Worm (Caenorhabditis elegans) whole organism, young adult: ENCODE data around the gene F54D5.4.

Experiments
- B0261.1 ChIP-seq: sonication (generic microtip); optimal IDR thresholded peaks from 2 replicates; lab custom pipeline; 2016; ENCODE audit warnings: mild to moderate bottlenecking, missing genetic modification characterization, moderate library complexity, missing compliant biosample characterization
- B0336.3 ChIP-seq: fragments of 200-800 bp; sonication (Bioruptor generic); IDR thresholded peaks from 2 replicates; pipeline ENCODE4 v1.3.6; 2022; ENCODE audit warnings: missing genetic modification characterization, missing compliant biosample characterization
- C06A6.2 ChIP-seq: fragments of 200-800 bp; sonication (Bioruptor generic); conservative IDR thresholded peaks from 2 replicates; pipeline ENCODE4 v1.3.6; 2022; ENCODE audit warnings: missing genetic modification characterization, missing compliant biosample characterization
- F10E7.11 ChIP-seq: sonication (generic microtip); optimal IDR thresholded peaks from 2 replicates; lab custom pipeline; 2017; ENCODE audit warnings: mild to moderate bottlenecking, missing genetic modification characterization, moderate library complexity, missing compliant biosample characterization
- F22D6.2 ChIP-seq: sonication (generic microtip); optimal IDR thresholded peaks from 2 replicates; lab custom pipeline; 2016; ENCODE audit warnings: mild to moderate bottlenecking, missing genetic modification characterization, missing compliant biosample characterization
- F23B12.7 ChIP-seq: sonication (generic microtip); optimal IDR thresholded peaks from 2 replicates; lab custom pipeline; 2017; ENCODE audit warnings: missing genetic modification characterization, mild to moderate bottlenecking, missing compliant biosample characterization, antibody characterized with exemption, moderate library complexity; ENCODE audit not compliant: insufficient read depth
- F37B4.10 ChIP-seq: fragments of 200-800 bp; sonication (Bioruptor generic); IDR thresholded peaks from 2 replicates; pipeline ENCODE4 v1.3.6; 2022; ENCODE audit warnings: missing genetic modification characterization, missing compliant biosample characterization
- F52B5.7 ChIP-seq: sonication (generic microtip); optimal IDR thresholded peaks from 2 replicates; lab custom pipeline; 2016; ENCODE audit warnings: mild to moderate bottlenecking, missing genetic modification characterization, missing compliant biosample characterization
- F55B11.4 ChIP-seq: sonication (generic microtip); optimal IDR thresholded peaks from 2 replicates; lab custom pipeline; 2016; ENCODE audit warnings: missing compliant biosample characterization, missing genetic modification characterization, borderline replicate concordance; ENCODE audit not compliant: insufficient read depth
- F57A8.1 ChIP-seq: fragments of 200-800 bp; sonication (Bioruptor generic); optimal IDR thresholded peaks from 2 replicates; lab custom pipeline; 2018; ENCODE audit warnings: mild to moderate bottlenecking, missing genetic modification characterization, moderate library complexity, missing compliant biosample characterization
- Y56A3A.18 ChIP-seq: fragments of 200-800 bp; sonication (Bioruptor generic); IDR thresholded peaks from 2 replicates; pipeline ENCODE4 v1.3.6; 2022; ENCODE audit warnings: missing genetic modification reagents, missing genetic modification characterization, missing compliant biosample characterization
- aptf-2 ChIP-seq: fragments of 200-800 bp; sonication (Bioruptor generic); conservative IDR thresholded peaks from 2 replicates; pipeline ENCODE4 v1.3.6; 2022; ENCODE audit warnings: missing genetic modification reagents, missing genetic modification characterization, missing compliant biosample characterization
- aptf-3 ChIP-seq: fragments of 200-800 bp; sonication (Bioruptor generic); IDR thresholded peaks from 2 replicates; pipeline ENCODE4 v1.3.6; 2022; ENCODE audit warnings: missing genetic modification characterization, missing compliant biosample characterization
- atf-7 ChIP-seq: sonication (generic microtip); optimal IDR thresholded peaks from 2 replicates; lab custom pipeline; 2017; ENCODE audit warnings: mild to moderate bottlenecking, missing genetic modification characterization, missing compliant biosample characterization
- attf-3 ChIP-seq: fragments of 200-800 bp; sonication (Bioruptor generic); conservative IDR thresholded peaks from 2 replicates; pipeline ENCODE4 v1.3.6; 2022; ENCODE audit warnings: missing genetic modification reagents, missing genetic modification characterization, missing compliant biosample characterization
- cebp-2 ChIP-seq: fragments of 200-800 bp; sonication (Bioruptor generic); IDR thresholded peaks from 2 replicates; pipeline ENCODE4 v1.3.6; 2022; ENCODE audit warnings: missing genetic modification characterization, missing compliant biosample characterization
- ceh-27 ChIP-seq: fragments of 200-800 bp; sonication (Bioruptor generic); optimal IDR thresholded peaks from 2 replicates; lab custom pipeline; 2018; ENCODE audit warnings: mild to moderate bottlenecking, missing genetic modification characterization, moderate library complexity, missing compliant biosample characterization
- ceh-79 ChIP-seq: sonication (generic microtip); optimal IDR thresholded peaks from 2 replicates; lab custom pipeline; 2017; ENCODE audit warnings: mild to moderate bottlenecking, missing genetic modification characterization, missing compliant biosample characterization
- dox-1 ChIP-seq: fragments of 200-800 bp; sonication (Bioruptor generic); IDR thresholded peaks from 2 replicates; pipeline ENCODE4 v1.3.6; 2022; ENCODE audit warnings: missing genetic modification reagents, missing genetic modification characterization, missing compliant biosample characterization
- dpff-1 ChIP-seq: sonication (generic microtip); optimal IDR thresholded peaks from 2 replicates; lab custom pipeline; 2017; ENCODE audit warnings: mild to moderate bottlenecking, missing genetic modification characterization, missing compliant biosample characterization
- fkh-3 ChIP-seq: sonication (generic microtip); optimal IDR thresholded peaks from 2 replicates; lab custom pipeline; 2016; ENCODE audit warnings: mild to moderate bottlenecking, missing genetic modification characterization, missing compliant biosample characterization
- gei-17 ChIP-seq: fragments of 200-800 bp; sonication (Bioruptor generic); optimal IDR thresholded peaks from 2 replicates; lab custom pipeline; 2018; ENCODE audit warnings: mild to moderate bottlenecking, missing genetic modification characterization, missing compliant biosample characterization
- hlh-12 ChIP-seq: sonication (generic microtip); optimal IDR thresholded peaks from 2 replicates; lab custom pipeline; 2016; ENCODE audit warnings: missing genetic modification characterization, missing compliant biosample characterization
- hlh-26 ChIP-seq: fragments of 200-800 bp; sonication (Bioruptor generic); conservative IDR thresholded peaks from 2 replicates; pipeline ENCODE4 v1.3.6; 2022; ENCODE audit warnings: missing genetic modification reagents, missing genetic modification characterization, missing compliant biosample characterization
- hmg-1.2 ChIP-seq: fragments of 200-800 bp; sonication (Bioruptor generic); IDR thresholded peaks from 2 replicates; pipeline ENCODE4 v1.3.6; 2022; ENCODE audit warnings: missing genetic modification reagents, missing genetic modification characterization, missing compliant biosample characterization
- lag-1 ChIP-seq: fragments of 200-800 bp; sonication (Bioruptor generic); IDR thresholded peaks from 2 replicates; pipeline ENCODE4 v1.3.6; 2022; ENCODE audit warnings: missing genetic modification reagents, missing genetic modification characterization, missing compliant biosample characterization
- let-526 ChIP-seq: fragments of 200-800 bp; sonication (Bioruptor generic); IDR thresholded peaks from 2 replicates; pipeline ENCODE4 v1.3.6; 2022; ENCODE audit warnings: missing genetic modification reagents, missing genetic modification characterization, missing compliant biosample characterization
- let-607 ChIP-seq, 2 experiments: fragments of 200-800 bp in 1 of 2; sonication (Bioruptor generic) in 1 of 2; sonication (generic microtip) in 1 of 2; optimal IDR thresholded peaks; 2 replicates each; lab custom pipeline; 2016 to 2018; ENCODE audit warnings: mild to moderate bottlenecking in 2 of 2, missing compliant biosample characterization in 2 of 2, missing genetic modification characterization in 2 of 2, moderate library complexity in 2 of 2, missing genotype in 1 of 2
- lin-26 ChIP-seq: fragments of 200-800 bp; sonication (Bioruptor generic); IDR thresholded peaks from 2 replicates; pipeline ENCODE4 v1.3.6; 2022; ENCODE audit warnings: missing genetic modification reagents, missing genetic modification characterization, missing compliant biosample characterization
- lin-40 ChIP-seq: sonication (generic microtip); optimal IDR thresholded peaks from 2 replicates; lab custom pipeline; 2016; ENCODE audit warnings: missing genetic modification characterization, mild to moderate bottlenecking, missing compliant biosample characterization, missing genotype, missing genetic modification reagents
- mel-28 ChIP-seq: sonication (generic microtip); optimal IDR thresholded peaks from 2 replicates; lab custom pipeline; 2016; ENCODE audit warnings: borderline replicate concordance, mild to moderate bottlenecking, missing genetic modification characterization, missing compliant biosample characterization
- nhr-179 ChIP-seq: sonication (generic microtip); optimal IDR thresholded peaks from 2 replicates; lab custom pipeline; 2016; ENCODE audit warnings: mild to moderate bottlenecking, missing genetic modification characterization, missing compliant biosample characterization
- nhr-90 ChIP-seq: sonication (generic microtip); optimal IDR thresholded peaks from 2 replicates; lab custom pipeline; 2016; ENCODE audit warnings: missing genotype, mild to moderate bottlenecking, missing genetic modification characterization, missing compliant biosample characterization
- pbrm-1 ChIP-seq: fragments of 200-800 bp; sonication (Bioruptor generic); IDR thresholded peaks from 2 replicates; pipeline ENCODE4 v1.3.6; 2022; ENCODE audit warnings: missing genetic modification reagents, missing genetic modification characterization, missing compliant biosample characterization
- pha-4 ChIP-seq: fragments of 150-350 bp; sonication (generic microtip); optimal IDR thresholded peaks from 2 replicates; lab custom pipeline; 2014; ENCODE audit warnings: missing biosample characterization, missing genetic modification reagents, missing genetic modification characterization
- rcor-1 ChIP-seq: fragments of 200-800 bp; sonication (Bioruptor generic); IDR thresholded peaks from 2 replicates; pipeline ENCODE4 v1.3.6; 2022; ENCODE audit warnings: missing genetic modification reagents, missing genetic modification characterization, missing compliant biosample characterization
- rec-8 ChIP-seq, 2 experiments: sonication (generic microtip); optimal IDR thresholded peaks; 2 replicates each; lab custom pipeline; 2016; ENCODE audit warnings: mild to moderate bottlenecking in 2 of 2, missing genetic modification characterization in 2 of 2, missing genetic modification reagents in 2 of 2, missing genotype in 2 of 2, missing biosample characterization in 1 of 2, missing compliant biosample characterization in 1 of 2, moderate library complexity in 1 of 2
- rpc-1 ChIP-seq, 2 experiments: fragments of 150-350 bp in 1 of 2; sonication (generic microtip) in 1 of 2; optimal IDR thresholded peaks; 2 replicates each; lab custom pipeline; 2014 to 2018; ENCODE audit warnings: missing biosample characterization in 1 of 2, missing genetic modification characterization in 1 of 2, missing genetic modification reagents in 1 of 2, missing genotype in 1 of 2
- snpc-4 ChIP-seq, 5 experiments: fragments of 150-350 bp in 1 of 5; sonication (generic microtip) in 4 of 5; optimal IDR thresholded peaks; 2 replicates each; lab custom pipeline; 2014 to 2018; ENCODE audit warnings: missing genetic modification characterization in 5 of 5, missing biosample characterization in 3 of 5, antibody characterized with exemption in 2 of 5, mild to moderate bottlenecking in 2 of 5, missing compliant biosample characterization in 2 of 5, missing genotype in 2 of 5, moderate library complexity in 2 of 5, missing genetic modification reagents in 1 of 5
- somi-1 ChIP-seq: fragments of 200-800 bp; sonication (Bioruptor generic); optimal IDR thresholded peaks from 2 replicates; lab custom pipeline; 2018; ENCODE audit warnings: mild to moderate bottlenecking, missing genetic modification characterization, missing compliant biosample characterization
- tlf-1 ChIP-seq: fragments of 200-800 bp; sonication (Bioruptor generic); optimal IDR thresholded peaks from 2 replicates; lab custom pipeline; 2018; ENCODE audit warnings: mild to moderate bottlenecking, missing genetic modification characterization, missing compliant biosample characterization
- unc-62 ChIP-seq: fragments of 150-350 bp; optimal IDR thresholded peaks from 2 replicates; lab custom pipeline; 2014; ENCODE audit warnings: missing biosample characterization, missing genetic modification reagents, missing genetic modification characterization
- xnd-1 ChIP-seq: sonication (generic microtip); optimal IDR thresholded peaks from 2 replicates; lab custom pipeline; 2016; ENCODE audit warnings: missing genotype, missing genetic modification reagents, missing genetic modification characterization, missing compliant biosample characterization
- zfh-2 ChIP-seq: fragments of 200-800 bp; sonication (Bioruptor generic); conservative IDR thresholded peaks from 2 replicates; pipeline ENCODE4 v1.3.6; 2022; ENCODE audit warnings: missing genetic modification reagents, missing genetic modification characterization, missing compliant biosample characterization
- zim-3 ChIP-seq: sonication (generic microtip); optimal IDR thresholded peaks from 2 replicates; lab custom pipeline; 2017; ENCODE audit warnings: mild to moderate bottlenecking, missing genetic modification characterization, moderate library complexity, missing compliant biosample characterization
- ztf-3 ChIP-seq: fragments of 200-800 bp; sonication (Bioruptor generic); optimal IDR thresholded peaks from 2 replicates; lab custom pipeline; 2018; ENCODE audit warnings: mild to moderate bottlenecking, missing genetic modification characterization, missing compliant biosample characterization
- ztf-6 ChIP-seq: fragments of 200-800 bp; sonication (Bioruptor generic); IDR thresholded peaks from 2 replicates; pipeline ENCODE4 v1.3.6; 2022; ENCODE audit warnings: missing genetic modification reagents, missing genetic modification characterization, missing compliant biosample characterization

The F54D5.4 gene

ce11 chrII:11596157-11596740 is 26.6 kb downstream of the F54D5.4 start (continued):
- no peak for TF ChIP-seq let-607 (tag; optimal IDR thresholded peaks at IDR 0.05; lab: Kevin White, UChicago)
- TF ChIP-seq F22D6.2 (tag; lab: Kevin White, UChicago): no peak
- TF ChIP-seq hmg-1.2: no peak; the same call in 1 of the 2 replicates
- TF ChIP-seq lag-1 (GFP tag; lab: Robert Waterston, UW): no peak
- TF ChIP-seq F37B4.10: no peak
- no peak for TF ChIP-seq ceh-27 (GFP tag; lab: Kevin White, UChicago)
- TF ChIP-seq nhr-179 (tag; lab: Kevin White, UChicago): no peak
- peak; percentile 33; the same call in 1 of the 2 replicates for TF ChIP-seq rcor-1 (GFP tag; lab: Robert Waterston, UW)
- no peak for TF ChIP-seq ztf-3
- TF ChIP-seq nhr-90 (tag; lab: Kevin White, UChicago): no peak
- no peak for TF ChIP-seq zfh-2 (GFP tag; lab: Robert Waterston, UW)
- no peak for TF ChIP-seq somi-1 (GFP tag; lab: Kevin White, UChicago)
- no peak for TF ChIP-seq F55B11.4 (tag; lab: Kevin White, UChicago)
- TF ChIP-seq hlh-12 (tag; lab: Kevin White, UChicago): no peak
- no peak for TF ChIP-seq rpc-1 (optimal IDR thresholded peaks at IDR 0.05; lab: Kevin White, UChicago)
- no peak for TF ChIP-seq rpc-1 (tag; optimal IDR thresholded peaks at IDR 0.05; lab: Kevin White, UChicago)
- 0 out of 2 replicates have a peak, but pooled peaks have one; percentile 36 for TF ChIP-seq lin-26 (GFP tag; lab: Robert Waterston, UW)
- no peak for TF ChIP-seq aptf-3 (GFP tag; lab: Robert Waterston, UW)
- no peak for TF ChIP-seq pha-4
- TF ChIP-seq atf-7 (tag; lab: Kevin White, UChicago): no peak
- no peak for TF ChIP-seq snpc-4 (GFP tag; optimal IDR thresholded peaks at IDR 0.05; lab: Kevin White, UChicago)
- TF ChIP-seq snpc-4 (tag; optimal IDR thresholded peaks at IDR 0.05; lab: Kevin White, UChicago): peak in 2 of 4 experiments; percentile 24 to 34
- TF ChIP-seq B0336.3: no peak
- peak; percentile 65 for TF ChIP-seq tlf-1
- TF ChIP-seq lin-40 (tag; lab: Kevin White, UChicago): no peak
- TF ChIP-seq xnd-1 (tag; lab: Kevin White, UChicago): peak; percentile 75
- TF ChIP-seq B0261.1: no peak
- TF ChIP-seq F57A8.1 (GFP tag; lab: Kevin White, UChicago): no peak
- no peak for TF ChIP-seq aptf-2 (GFP tag; lab: Robert Waterston, UW)
- no peak for TF ChIP-seq mel-28
- no peak for TF ChIP-seq attf-3
- TF ChIP-seq F10E7.11 (tag; lab: Kevin White, UChicago): no peak
- no peak for TF ChIP-seq ztf-6 (GFP tag; lab: Robert Waterston, UW)
- no peak for TF ChIP-seq fkh-3
- TF ChIP-seq ceh-79 (tag; lab: Kevin White, UChicago): no peak
- no peak for TF ChIP-seq gei-17 (GFP tag; lab: Kevin White, UChicago)
- no peak for TF ChIP-seq Y56A3A.18
- TF ChIP-seq F52B5.7 (tag; lab: Kevin White, UChicago): no peak
- no peak for TF ChIP-seq let-526
- TF ChIP-seq cebp-2 (GFP tag; lab: Robert Waterston, UW): no peak
- no peak for TF ChIP-seq F23B12.7 (tag; lab: Kevin White, UChicago)
- no peak for TF ChIP-seq hlh-26 (GFP tag; lab: Robert Waterston, UW)
- TF ChIP-seq zim-3 (tag; lab: Kevin White, UChicago): no peak
- peak in 1 of 2 experiments; percentile 9 for TF ChIP-seq rec-8 (tag; optimal IDR thresholded peaks at IDR 0.05; lab: Kevin White, UChicago)
- no peak for TF ChIP-seq dpff-1
- TF ChIP-seq C06A6.2 (GFP tag; lab: Robert Waterston, UW): no peak
- TF ChIP-seq pbrm-1 (GFP tag; lab: Robert Waterston, UW): peak; percentile 69; the same call in 1 of the 2 replicates
- TF ChIP-seq unc-62 (GFP tag; lab: Kevin White, UChicago): no peak
- TF ChIP-seq dox-1: peak; percentile 70
